Worm (Caenorhabditis elegans) whole organism, L2 larva: Measurements from ENCODE around the gene pqn-75.
A peak's percentile ranks its signal among the peaks of the same experiment; 100 is the strongest.

Experiments used
- C34F6.9 ChIP-seq: fragments of 150-350 bp; optimal IDR thresholded peaks from 2 replicates; lab custom pipeline; 2014; ENCODE audit warnings: missing biosample characterization, missing genetic modification characterization
- F13H6.1 ChIP-seq: sonication (generic microtip); optimal IDR thresholded peaks from 2 replicates; lab custom pipeline; 2016; ENCODE audit warnings: missing genetic modification characterization, missing compliant biosample characterization
- R02D3.7 ChIP-seq: fragments of 150-350 bp; optimal IDR thresholded peaks from 2 replicates; lab custom pipeline; 2014; ENCODE audit warnings: missing biosample characterization, missing genetic modification characterization
- Y55F3AM.14 ChIP-seq: fragments of 200-800 bp; sonication (Bioruptor generic); optimal IDR thresholded peaks from 2 replicates; lab custom pipeline; 2018; ENCODE audit warnings: mild to moderate bottlenecking, missing genetic modification characterization, missing compliant biosample characterization
- ZK546.5 ChIP-seq: sonication (generic microtip); optimal IDR thresholded peaks from 2 replicates; lab custom pipeline; 2017; ENCODE audit warnings: missing biosample characterization, missing genetic modification characterization
- alr-1 ChIP-seq: fragments of 150-350 bp; optimal IDR thresholded peaks from 2 replicates; lab custom pipeline; 2014; ENCODE audit warnings: missing biosample characterization, missing genetic modification characterization
- aly-2 ChIP-seq: fragments of 150-350 bp; optimal IDR thresholded peaks from 2 replicates; lab custom pipeline; 2014; ENCODE audit warnings: missing biosample characterization, missing genetic modification characterization
- ama-1 ChIP-seq: fragments of 150-350 bp; optimal IDR thresholded peaks from 2 replicates; lab custom pipeline; 2018; ENCODE audit warnings: inconsistent platforms
- blmp-1 ChIP-seq: sonication (generic microtip); optimal IDR thresholded peaks from 2 replicates; lab custom pipeline; 2017; ENCODE audit warnings: missing genetic modification characterization, mild to moderate bottlenecking, missing compliant biosample characterization, antibody characterized with exemption, moderate library complexity; ENCODE audit not compliant: insufficient read depth
- ceh-16 ChIP-seq: fragments of 150-350 bp; optimal IDR thresholded peaks from 2 replicates; lab custom pipeline; 2014; ENCODE audit warnings: missing biosample characterization, missing genetic modification characterization
- ceh-82 ChIP-seq: fragments of 150-350 bp; optimal IDR thresholded peaks from 2 replicates; lab custom pipeline; 2014; ENCODE audit warnings: missing biosample characterization, missing genetic modification characterization
- crh-2 ChIP-seq: sonication (generic microtip); optimal IDR thresholded peaks from 2 replicates; lab custom pipeline; 2017; ENCODE audit warnings: missing biosample characterization, missing genetic modification characterization
- dmd-4 ChIP-seq: sonication (generic microtip); optimal IDR thresholded peaks from 2 replicates; lab custom pipeline; 2017; ENCODE audit warnings: missing biosample characterization, missing genetic modification characterization
- egl-27 ChIP-seq: sonication (generic microtip); optimal IDR thresholded peaks from 3 replicates; lab custom pipeline; 2017; ENCODE audit warnings: missing biosample characterization, missing genetic modification reagents, missing genetic modification characterization
- elt-1 ChIP-seq: fragments of 150-350 bp; optimal IDR thresholded peaks from 2 replicates; lab custom pipeline; 2014; ENCODE audit warnings: missing biosample characterization, missing genetic modification characterization
- elt-3 ChIP-seq: sonication (generic microtip); optimal IDR thresholded peaks from 2 replicates; lab custom pipeline; 2017; ENCODE audit warnings: missing biosample characterization, missing genetic modification characterization
- fos-1 ChIP-seq: fragments of 150-350 bp; optimal IDR thresholded peaks from 2 replicates; lab custom pipeline; 2014; ENCODE audit warnings: missing biosample characterization, missing genetic modification characterization
- gmeb-1 ChIP-seq: fragments of 150-350 bp; optimal IDR thresholded peaks from 2 replicates; lab custom pipeline; 2014; ENCODE audit warnings: missing biosample characterization, missing genetic modification characterization
- lin-11 ChIP-seq: fragments of 150-350 bp; sonication (generic microtip); optimal IDR thresholded peaks from 2 replicates; lab custom pipeline; 2014; ENCODE audit warnings: missing biosample characterization, missing genetic modification characterization, inconsistent platforms, mixed read lengths
- lin-13 ChIP-seq: fragments of 150-350 bp; optimal IDR thresholded peaks from 2 replicates; lab custom pipeline; 2014; ENCODE audit warnings: missing biosample characterization, missing genetic modification reagents, missing genetic modification characterization
- lin-39 ChIP-seq: fragments of 150-350 bp; optimal IDR thresholded peaks from 2 replicates; lab custom pipeline; 2014; ENCODE audit warnings: missing biosample characterization, missing genetic modification reagents, missing genetic modification characterization
- lsy-2 ChIP-seq, 2 experiments: fragments of 150-350 bp in 1 of 2; sonication (generic microtip) in 1 of 2; optimal IDR thresholded peaks; 2 replicates each; lab custom pipeline; 2014 to 2017; ENCODE audit warnings: missing biosample characterization in 2 of 2, missing genetic modification characterization in 2 of 2
- mab-5 ChIP-seq: fragments of 150-350 bp; optimal IDR thresholded peaks from 2 replicates; lab custom pipeline; 2014; ENCODE audit warnings: missing biosample characterization, missing genetic modification characterization
- mbf-1 ChIP-seq: sonication (generic microtip); optimal IDR thresholded peaks from 2 replicates; lab custom pipeline; 2017; ENCODE audit warnings: missing biosample characterization, missing genetic modification characterization
- nhr-10 ChIP-seq: sonication (generic microtip); optimal IDR thresholded peaks from 2 replicates; lab custom pipeline; 2017; ENCODE audit warnings: missing biosample characterization, missing genetic modification characterization
- nhr-11 ChIP-seq: fragments of 150-350 bp; optimal IDR thresholded peaks from 2 replicates; lab custom pipeline; 2014; ENCODE audit warnings: missing biosample characterization, missing genetic modification characterization
- nhr-12 ChIP-seq: fragments of 150-350 bp; optimal IDR thresholded peaks from 2 replicates; lab custom pipeline; 2014; ENCODE audit warnings: missing biosample characterization, missing genetic modification characterization
- nhr-129 ChIP-seq: fragments of 150-350 bp; optimal IDR thresholded peaks from 2 replicates; lab custom pipeline; 2014; ENCODE audit warnings: missing biosample characterization, missing genetic modification characterization
- nhr-21 ChIP-seq: fragments of 150-350 bp; optimal IDR thresholded peaks from 2 replicates; lab custom pipeline; 2014; ENCODE audit warnings: missing biosample characterization, missing genetic modification characterization
- nhr-23 ChIP-seq: fragments of 150-350 bp; optimal IDR thresholded peaks from 2 replicates; lab custom pipeline; 2014; ENCODE audit warnings: missing biosample characterization, missing genetic modification reagents, missing genetic modification characterization
- nhr-237 ChIP-seq: fragments of 150-350 bp; optimal IDR thresholded peaks from 2 replicates; lab custom pipeline; 2014; ENCODE audit warnings: missing biosample characterization, missing genetic modification characterization
- nhr-6 ChIP-seq: fragments of 150-350 bp; optimal IDR thresholded peaks from 2 replicates; lab custom pipeline; 2014; ENCODE audit warnings: missing biosample characterization, missing genetic modification characterization
- nhr-77 ChIP-seq: fragments of 150-350 bp; optimal IDR thresholded peaks from 2 replicates; lab custom pipeline; 2014; ENCODE audit warnings: missing biosample characterization, missing genetic modification characterization
- peb-1 ChIP-seq: fragments of 150-350 bp; optimal IDR thresholded peaks from 2 replicates; lab custom pipeline; 2014; ENCODE audit warnings: missing biosample characterization, missing genetic modification characterization
- sem-4 ChIP-seq: fragments of 150-350 bp; optimal IDR thresholded peaks from 2 replicates; lab custom pipeline; 2014; ENCODE audit warnings: missing biosample characterization, missing genetic modification reagents, missing genetic modification characterization
- skn-1 ChIP-seq: sonication (generic microtip); optimal IDR thresholded peaks from 2 replicates; lab custom pipeline; 2017; ENCODE audit warnings: missing biosample characterization, missing genetic modification characterization
- sma-3 ChIP-seq: sonication (generic microtip); optimal IDR thresholded peaks from 2 replicates; lab custom pipeline; 2016; ENCODE audit warnings: missing genetic modification reagents, missing genetic modification characterization, missing compliant biosample characterization
- sma-9 ChIP-seq, 2 experiments: fragments of 150-350 bp in 1 of 2; sonication (generic microtip) in 1 of 2; optimal IDR thresholded peaks; 2 replicates each; lab custom pipeline; 2014 to 2016; ENCODE audit warnings: missing genetic modification characterization in 2 of 2, mild to moderate bottlenecking in 1 of 2, missing biosample characterization in 1 of 2, missing compliant biosample characterization in 1 of 2, missing genetic modification reagents in 1 of 2, moderate library complexity in 1 of 2
- snpc-4 ChIP-seq: fragments of 150-350 bp; optimal IDR thresholded peaks from 2 replicates; lab custom pipeline; 2014; ENCODE audit warnings: missing biosample characterization, missing genetic modification characterization
- unc-39 ChIP-seq: fragments of 150-350 bp; optimal IDR thresholded peaks from 2 replicates; lab custom pipeline; 2014; ENCODE audit warnings: missing biosample characterization, missing genetic modification characterization
- unc-55 ChIP-seq: fragments of 150-350 bp; sonication (generic microtip); optimal IDR thresholded peaks from 3 replicates; lab custom pipeline; 2014; ENCODE audit warnings: missing biosample characterization, missing genetic modification reagents, missing genetic modification characterization
- unc-62 ChIP-seq: fragments of 150-350 bp; optimal IDR thresholded peaks from 2 replicates; lab custom pipeline; 2014; ENCODE audit warnings: missing biosample characterization, missing genetic modification reagents, missing genetic modification characterization
- zag-1 ChIP-seq: fragments of 150-350 bp; optimal IDR thresholded peaks from 2 replicates; lab custom pipeline; 2014; ENCODE audit warnings: missing biosample characterization, missing genetic modification characterization
- ztf-1 ChIP-seq: fragments of 200-800 bp; sonication (Bioruptor generic); conservative IDR thresholded peaks from 2 replicates; pipeline ENCODE4 v1.3.6; 2022; ENCODE audit warnings: missing genetic modification characterization, missing compliant biosample characterization
- ztf-11 ChIP-seq: sonication (generic microtip); optimal IDR thresholded peaks from 2 replicates; lab custom pipeline; 2017; ENCODE audit warnings: missing biosample characterization, missing genetic modification characterization

Gene pqn-75

DNA sequence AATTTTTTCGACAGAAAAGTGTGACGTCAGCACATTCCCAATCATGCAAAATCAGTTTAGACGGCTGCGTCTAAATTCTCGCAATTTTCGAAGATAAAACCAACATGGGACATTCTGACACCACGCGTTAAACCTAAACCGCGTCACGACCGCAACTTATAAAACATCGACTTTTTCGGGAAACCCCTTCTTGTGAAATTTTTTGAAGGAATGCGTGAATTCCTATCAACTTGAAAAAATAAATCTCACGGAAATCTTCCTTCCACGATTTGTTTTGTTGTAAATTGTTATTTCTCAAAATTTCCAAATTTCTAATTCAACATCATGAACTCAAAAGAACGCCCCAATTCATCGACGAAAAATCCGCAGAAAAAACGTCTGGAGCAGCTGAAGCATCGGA is 32.1 kb upstream of the pqn-75 start, which contains the start of gene F35F11.2:
Gene F35F11.2 (plus strand): TSS at position 301 of the 400 bp plus-strand sequence.
- TF ChIP-seq alr-1 (no peak), mbf-1 (tag; lab: Kevin White, UChicago) (no peak), nhr-21 (tag; lab: Kevin White, UChicago) (no peak), gmeb-1 (tag; lab: Kevin White, UChicago) (no peak), dmd-4 (no peak), nhr-77 (tag; lab: Kevin White, UChicago) (no peak), nhr-237 (tag; lab: Kevin White, UChicago) (no peak), nhr-6 (tag; lab: Kevin White, UChicago) (no peak), C34F6.9 (tag; lab: Kevin White, UChicago) (no peak), lin-39 (tag; lab: Kevin White, UChicago) (no peak), egl-27 (no peak), crh-2 (tag; lab: Kevin White, UChicago) (no peak), ZK546.5 (no peak), nhr-11 (tag; lab: Kevin White, UChicago) (no peak), skn-1 (tag; lab: Kevin White, UChicago) (no peak), ztf-11 (tag; lab: Kevin White, UChicago) (no peak), aly-2 (tag; lab: Kevin White, UChicago) (no peak), unc-62 (GFP tag; lab: Kevin White, UChicago) (no peak)

DNA sequence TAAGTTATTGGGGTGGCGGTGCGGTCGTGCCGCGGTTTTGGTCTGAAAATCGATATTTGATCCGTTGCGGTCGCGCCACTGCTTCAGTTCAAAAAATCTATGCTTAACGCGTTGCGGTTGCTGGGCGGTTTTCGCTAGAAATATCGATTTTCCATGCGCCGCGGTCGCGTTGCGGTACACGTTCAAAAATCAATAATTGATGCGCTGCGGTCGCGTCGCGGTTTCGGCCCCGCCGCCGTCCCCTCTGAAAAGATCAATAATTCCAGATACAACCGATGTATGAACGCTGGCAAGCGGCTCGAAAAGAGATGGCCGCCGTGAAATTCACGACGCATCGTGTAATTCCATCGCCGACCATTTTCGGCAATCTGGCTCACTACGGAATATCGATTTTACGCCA is 31.1 kb upstream of the pqn-75 start:
- TF ChIP-seq gmeb-1 (tag; lab: Kevin White, UChicago) (no peak), sem-4 (tag; lab: Kevin White, UChicago) (no peak), snpc-4 (tag; lab: Kevin White, UChicago) (no peak), mbf-1 (tag; lab: Kevin White, UChicago) (no peak), lsy-2 (tag; optimal IDR thresholded peaks at IDR 0.05; lab: Kevin White, UChicago) (no peak), mab-5 (no peak), fos-1 (tag; lab: Kevin White, UChicago) (no peak), ceh-16 (tag; lab: Kevin White, UChicago) (no peak), alr-1 (no peak), lin-11 (tag; lab: Kevin White, UChicago) (no peak), R02D3.7 (no peak), F13H6.1 (tag; lab: Kevin White, UChicago) (no peak), unc-62 (GFP tag; lab: Kevin White, UChicago) (no peak)

DNA sequence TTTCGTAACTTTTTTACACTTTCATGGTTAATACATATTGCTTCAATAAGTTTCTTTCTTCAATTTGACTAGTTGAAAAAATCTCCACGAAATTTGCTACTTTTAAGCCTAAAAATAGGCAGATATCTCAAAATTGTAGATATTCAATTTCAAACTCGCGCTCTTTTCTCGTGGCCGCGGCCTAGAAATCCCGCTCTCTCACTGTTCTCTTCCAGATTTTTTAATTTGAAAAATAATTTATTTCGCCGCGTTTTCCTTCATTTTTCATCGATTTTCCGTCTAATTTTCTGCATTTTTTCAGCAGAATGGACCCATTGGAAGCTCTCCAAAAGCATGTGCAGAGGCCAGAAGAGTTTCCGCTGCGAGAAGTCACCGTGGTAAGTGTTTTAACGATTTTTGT is 29.9 kb upstream of the pqn-75 start, which contains the start of gene cdc-73:
Gene cdc-73 (plus strand): TSS at position 302 of the 400 bp plus-strand sequence.
- TF ChIP-seq aly-2 (tag; lab: Kevin White, UChicago) (no peak), unc-39 (no peak), nhr-10 (no peak), ceh-16 (tag; lab: Kevin White, UChicago) (no peak), nhr-12 (tag; lab: Kevin White, UChicago) (no peak), ztf-1 (GFP tag; lab: Robert Waterston, UW) (no peak), unc-55 (GFP tag; lab: Kevin White, UChicago) (peak; percentile 58), F13H6.1 (tag; lab: Kevin White, UChicago) (peak; percentile 20), blmp-1 (tag; lab: Kevin White, UChicago) (no peak), mbf-1 (tag; lab: Kevin White, UChicago) (no peak), R02D3.7 (no peak), nhr-129 (no peak), lin-39 (tag; lab: Kevin White, UChicago) (no peak), sma-9 (GFP tag; optimal IDR thresholded peaks at IDR 0.05; lab: Kevin White, UChicago) (no peak), sma-9 (tag; optimal IDR thresholded peaks at IDR 0.05; lab: Kevin White, UChicago) (no peak), nhr-237 (tag; lab: Kevin White, UChicago) (no peak), snpc-4 (tag; lab: Kevin White, UChicago) (peak; percentile 5), nhr-21 (tag; lab: Kevin White, UChicago) (no peak), egl-27 (no peak), Y55F3AM.14 (GFP tag; lab: Kevin White, UChicago) (no peak), sma-3 (GFP tag; lab: Kevin White, UChicago) (peak; percentile 22), lin-11 (tag; lab: Kevin White, UChicago) (no peak), peb-1 (no peak), mab-5 (peak; percentile 17), ztf-11 (tag; lab: Kevin White, UChicago) (no peak), ZK546.5 (no peak), ceh-82 (no peak), nhr-23 (no peak), lin-13 (no peak), nhr-11 (tag; lab: Kevin White, UChicago) (no peak), elt-1 (no peak), nhr-6 (tag; lab: Kevin White, UChicago) (no peak), nhr-77 (tag; lab: Kevin White, UChicago) (no peak), unc-62 (GFP tag; lab: Kevin White, UChicago) (no peak), elt-3 (tag; lab: Kevin White, UChicago) (no peak), gmeb-1 (tag; lab: Kevin White, UChicago) (peak; percentile 89), sem-4 (tag; lab: Kevin White, UChicago) (no peak), lsy-2 (tag; optimal IDR thresholded peaks at IDR 0.05; lab: Kevin White, UChicago) (peak; percentile 6 to 63), zag-1 (no peak), skn-1 (tag; lab: Kevin White, UChicago) (no peak), fos-1 (tag; lab: Kevin White, UChicago) (no peak), crh-2 (tag; lab: Kevin White, UChicago) (no peak), ama-1 (no peak), C34F6.9 (tag; lab: Kevin White, UChicago) (peak; percentile 37), alr-1 (no peak)
